Worm (Caenorhabditis elegans) whole organism, L4 larva: ENCODE measurements around the gene srm-1.

ENCODE experiments used
- R02D3.7 ChIP-seq: fragments of 150-350 bp; sonication (generic microtip); optimal IDR thresholded peaks from 3 replicates; lab custom pipeline; 2014; ENCODE audit warnings: missing biosample characterization, missing genetic modification characterization
- Y105C5A.15 ChIP-seq: fragments of 200-800 bp; sonication (Bioruptor generic); IDR thresholded peaks from 2 replicates; pipeline ENCODE4 v1.3.6; 2022; ENCODE audit warnings: missing genetic modification characterization, missing compliant biosample characterization
- aly-2 ChIP-seq: sonication (generic microtip); optimal IDR thresholded peaks from 2 replicates; lab custom pipeline; 2018; ENCODE audit warnings: missing biosample characterization, missing genetic modification characterization
- dpl-1 ChIP-seq: fragments of 150-350 bp; optimal IDR thresholded peaks from 2 replicates; lab custom pipeline; 2014; ENCODE audit warnings: missing biosample characterization, missing genetic modification reagents, missing genetic modification characterization
- duxl-1 ChIP-seq: sonication (generic microtip); optimal IDR thresholded peaks from 2 replicates; lab custom pipeline; 2016; ENCODE audit warnings: mild to moderate bottlenecking, missing genetic modification characterization, moderate library complexity, missing compliant biosample characterization; ENCODE audit not compliant: poor library complexity
- fkh-10 ChIP-seq: fragments of 150-350 bp; optimal IDR thresholded peaks from 2 replicates; lab custom pipeline; 2014; ENCODE audit warnings: missing biosample characterization, missing genetic modification reagents, missing genetic modification characterization
- hlh-11 ChIP-seq: fragments of 200-800 bp; sonication (Bioruptor generic); optimal IDR thresholded peaks from 2 replicates; lab custom pipeline; 2018; ENCODE audit warnings: mild to moderate bottlenecking, missing genetic modification characterization, missing compliant biosample characterization
- lin-39 ChIP-seq: fragments of 150-350 bp; optimal IDR thresholded peaks from 2 replicates; lab custom pipeline; 2014; ENCODE audit warnings: missing biosample characterization, missing genetic modification reagents, missing genetic modification characterization
- lir-3 ChIP-seq: sonication (generic microtip); optimal IDR thresholded peaks from 2 replicates; lab custom pipeline; 2016; ENCODE audit warnings: mild to moderate bottlenecking, missing genetic modification characterization, missing compliant biosample characterization
- nhr-11 ChIP-seq: fragments of 150-350 bp; optimal IDR thresholded peaks from 2 replicates; lab custom pipeline; 2014; ENCODE audit warnings: missing biosample characterization, missing genetic modification characterization
- nhr-237 ChIP-seq: sonication (generic microtip); optimal IDR thresholded peaks from 2 replicates; lab custom pipeline; 2017; ENCODE audit warnings: missing biosample characterization, missing genetic modification characterization
- nhr-41 ChIP-seq: fragments of 200-800 bp; sonication (Bioruptor generic); IDR thresholded peaks from 2 replicates; pipeline ENCODE4 v1.3.6; 2022; ENCODE audit warnings: missing genetic modification reagents, missing genetic modification characterization, missing compliant biosample characterization
- zag-1 ChIP-seq: fragments of 150-350 bp; optimal IDR thresholded peaks from 2 replicates; lab custom pipeline; 2014; ENCODE audit warnings: missing biosample characterization, missing genetic modification characterization

DNA sequence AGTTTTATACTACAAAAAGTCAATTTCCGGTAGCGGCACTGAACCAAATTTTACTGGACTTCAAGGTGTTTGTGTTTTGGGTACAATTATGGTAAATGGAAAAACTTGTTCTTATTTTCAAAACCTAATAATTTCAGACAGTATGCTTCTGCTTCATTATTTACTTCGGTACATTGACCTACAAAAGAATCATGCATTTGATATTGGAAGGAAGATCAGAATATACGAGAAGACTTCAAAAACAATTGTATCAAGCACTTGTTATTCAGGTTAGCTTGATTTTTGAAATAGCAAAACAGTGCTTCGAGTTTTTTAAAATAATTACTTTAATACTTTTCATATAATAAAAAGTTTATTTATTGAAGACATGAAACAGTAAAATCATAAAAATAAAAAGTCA, 19.2 kb upstream of the srm-1 start:
- no peak for TF ChIP-seq duxl-1
- TF ChIP-seq nhr-237 (tag; lab: Kevin White, UChicago), result no peak
- no peak for TF ChIP-seq fkh-10 (GFP tag; lab: Kevin White, UChicago)
- TF ChIP-seq aly-2 (tag; lab: Kevin White, UChicago), result no peak
- TF ChIP-seq lin-39 (tag; lab: Kevin White, UChicago), result no peak
- no peak for TF ChIP-seq zag-1 (tag; lab: Kevin White, UChicago)
- TF ChIP-seq nhr-11 (tag; lab: Kevin White, UChicago), result no peak
- TF ChIP-seq nhr-41 (GFP tag; lab: Robert Waterston, UW), result no peak
- TF ChIP-seq dpl-1 (GFP tag; lab: Kevin White, UChicago), result no peak
- no peak for TF ChIP-seq Y105C5A.15 (GFP tag; lab: Robert Waterston, UW)
- TF ChIP-seq lir-3 (tag; lab: Kevin White, UChicago), result no peak
- TF ChIP-seq hlh-11, result no peak
- TF ChIP-seq R02D3.7 (tag; lab: Kevin White, UChicago), result no peak
